Fruit fly (Drosophila melanogaster): ENCODE measurements around the gene CG15548.

DNA sequence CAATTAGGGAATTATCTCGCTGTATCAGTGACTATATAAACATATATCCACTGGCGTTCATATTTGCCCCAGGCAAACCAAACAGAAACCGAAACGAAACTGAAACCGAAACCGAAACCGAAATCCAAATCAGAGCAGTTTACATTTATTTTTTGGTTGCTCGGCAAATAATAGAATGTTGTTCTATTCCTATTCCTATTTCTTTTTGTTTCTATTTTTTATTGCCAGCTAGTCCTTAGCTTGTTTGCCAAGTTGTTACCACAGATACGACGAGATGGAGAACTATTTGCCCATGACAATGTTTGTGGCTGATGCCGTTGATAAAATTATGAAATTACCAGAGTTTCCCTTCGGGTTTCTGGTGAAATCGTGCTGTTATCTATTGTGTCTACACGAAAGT lies 40.6 kb upstream of the CG15548 start:
- TF ChIP-seq psq (optimal IDR thresholded peaks at IDR 0.05) (no peak), h (optimal IDR thresholded peaks at IDR 0.05) (no peak), ttk (optimal IDR thresholded peaks at IDR 0.05) (no peak), Sin3A (optimal IDR thresholded peaks at IDR 0.05) (no peak), insv (optimal IDR thresholded peaks at IDR 0.05) (no peak)

Measured in Kc167 (cell line).